Fruit fly (Drosophila melanogaster): Measurements from ENCODE around the gene CG45122.

The CG45122 gene

dm6 chr3R:13051942-13052693 lies 8.2 kb downstream of the CG45122 start, which contains the start of gene pic:
Gene pic, plus strand, starts transcription at chr3R:13052245.
- TF ChIP-seq gl (tag; optimal IDR thresholded peaks at IDR 0.05) (no peak), Snoo (tag; optimal IDR thresholded peaks at IDR 0.05) (no peak), Pif1A (GFP tag; optimal IDR thresholded peaks at IDR 0.05) (no peak), CG10348 (GFP tag; IDR thresholded peaks at IDR 0.05) (no peak), CG4496 (GFP tag; IDR thresholded peaks at IDR 0.05) (no peak), CG15710 (tag; optimal IDR thresholded peaks at IDR 0.05) (no peak), Pif1B (GFP tag; optimal IDR thresholded peaks at IDR 0.05) (no peak)

DNA sequence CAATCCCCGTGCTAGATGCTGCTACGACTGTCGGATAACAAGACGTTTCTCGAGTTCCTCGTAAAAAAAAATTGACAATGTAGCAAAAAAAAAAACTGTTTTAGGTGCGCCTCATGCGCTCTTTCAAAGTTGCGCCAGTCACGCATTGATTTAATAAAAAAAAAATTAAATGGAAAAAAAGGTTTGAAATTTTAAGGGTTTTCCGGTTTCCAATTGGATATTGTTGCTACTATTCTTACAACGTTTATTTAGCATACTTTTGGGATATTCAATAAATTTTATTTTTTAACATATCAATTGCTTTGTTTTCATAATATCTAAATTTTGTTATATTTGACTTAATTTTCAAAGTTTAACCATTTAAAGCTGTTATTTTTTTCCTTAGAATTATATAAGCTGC lies 12.6 kb downstream of the CG45122 start:
- TF ChIP-seq CG13204 (GFP tag; optimal IDR thresholded peaks at IDR 0.05) (no peak), CG32121 (GFP tag; IDR thresholded peaks at IDR 0.05) (no peak), CG34367 (tag; optimal IDR thresholded peaks at IDR 0.05) (no peak), fd96Ca (GFP tag; IDR thresholded peaks at IDR 0.05) (no peak), rn (GFP tag; IDR thresholded peaks at IDR 0.05) (no peak)

DNA sequence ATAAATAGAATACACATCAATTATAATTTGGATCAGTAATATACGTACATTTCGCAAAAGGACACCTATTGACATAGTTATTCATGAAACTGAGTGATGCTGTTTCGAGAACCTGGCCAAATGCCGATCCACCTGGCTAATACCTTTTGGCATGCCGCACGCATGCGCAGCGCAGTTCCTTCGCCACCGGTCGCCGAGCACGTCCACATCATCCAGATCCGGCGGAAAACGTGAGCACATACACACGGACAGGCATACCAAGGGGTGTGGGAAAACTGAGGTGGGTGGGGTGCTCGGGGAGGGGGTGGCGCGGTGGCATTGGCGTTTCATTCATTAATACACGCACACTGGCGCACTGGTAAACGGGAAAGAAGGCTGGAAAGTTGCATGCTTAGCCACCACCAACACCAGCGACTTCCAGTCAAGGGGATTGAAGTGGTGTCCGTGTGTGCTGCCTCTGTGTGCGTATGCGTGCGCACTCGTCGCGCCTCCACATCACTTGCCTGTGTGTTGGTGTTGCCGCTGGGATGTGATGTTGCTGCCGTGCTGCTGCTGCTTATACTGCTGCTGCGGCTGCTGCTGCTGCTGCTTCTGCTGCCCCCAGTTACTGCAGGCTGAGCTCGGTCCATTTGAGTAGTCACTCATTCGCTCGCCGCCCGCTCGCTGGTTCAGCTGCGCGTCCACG lies 13.3 kb downstream of the CG45122 start, which contains the start of gene sim:
Gene sim (plus strand): TSS at position 635 of the 685 bp plus-strand sequence.
- TF ChIP-seq CG13204 (GFP tag; optimal IDR thresholded peaks at IDR 0.05) (peak; percentile 47), rn (GFP tag; IDR thresholded peaks at IDR 0.05) (no peak), Snoo (tag; optimal IDR thresholded peaks at IDR 0.05) (no peak), fd96Ca (GFP tag; IDR thresholded peaks at IDR 0.05) (0 out of 3 replicates have a peak, but pooled peaks have one; percentile 35)

DNA sequence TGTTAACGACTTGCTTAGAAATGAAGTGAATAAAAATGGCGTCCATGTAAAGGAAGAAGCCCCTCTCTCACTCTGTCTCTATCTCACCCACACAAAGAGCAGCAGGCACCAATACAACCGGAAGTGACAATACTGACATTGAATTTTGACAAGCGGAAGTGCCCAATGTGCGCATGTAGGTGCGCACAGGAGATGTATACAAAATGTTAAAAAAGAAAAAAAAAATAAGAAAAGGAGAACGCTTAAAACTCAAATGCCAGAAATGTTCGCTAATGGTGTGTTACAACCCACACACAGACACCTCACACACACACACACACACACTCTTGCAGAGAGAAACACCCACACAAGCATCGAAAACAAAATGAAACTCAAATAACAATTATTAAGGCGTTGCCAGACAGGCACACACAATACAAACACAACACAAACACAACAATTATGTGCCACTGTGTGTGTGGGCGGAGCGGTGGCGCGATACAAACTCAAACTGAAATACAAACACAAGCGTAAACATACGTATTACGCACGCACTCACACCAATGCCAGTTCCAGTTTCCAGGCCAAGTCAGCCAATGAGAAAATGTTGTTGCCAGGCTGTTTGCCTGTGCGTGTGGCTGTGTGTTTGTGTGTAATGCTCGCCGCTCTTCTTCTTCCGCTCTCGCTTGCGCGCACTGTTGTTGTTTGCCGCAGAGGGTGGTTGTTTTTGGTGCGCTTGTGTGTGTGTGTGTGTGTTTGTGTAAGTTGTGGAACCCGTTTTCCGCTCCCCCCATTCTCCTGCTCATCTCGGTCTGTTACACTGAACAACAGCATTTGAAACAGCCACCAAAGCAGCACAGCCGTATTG lies 20.0 kb downstream of the CG45122 start:
- TF ChIP-seq fd96Ca (GFP tag; IDR thresholded peaks at IDR 0.05): peak; percentile 40; the same call in 1 of the 3 replicates
- no peak for TF ChIP-seq Pif1B (GFP tag; optimal IDR thresholded peaks at IDR 0.05)
- no peak for TF ChIP-seq Ets98B (GFP tag; IDR thresholded peaks at IDR 0.05)

dm6 chr3R:13065180-13065757 lies 21.3 kb downstream of the CG45122 start:
- TF ChIP-seq CG14655 (GFP tag; optimal IDR thresholded peaks at IDR 0.05) (no peak), gl (tag; optimal IDR thresholded peaks at IDR 0.05) (no peak), CG34367 (tag; optimal IDR thresholded peaks at IDR 0.05) (no peak), CG8301 (tag; optimal IDR thresholded peaks at IDR 0.05) (no peak), fd96Ca (GFP tag; IDR thresholded peaks at IDR 0.05) (no peak), CG32121 (GFP tag; IDR thresholded peaks at IDR 0.05) (no peak), Ets98B (GFP tag; IDR thresholded peaks at IDR 0.05) (no peak), Pif1A (GFP tag; optimal IDR thresholded peaks at IDR 0.05) (no peak), CG9948 (tag; optimal IDR thresholded peaks at IDR 0.05) (no peak), CG12605 (GFP tag; IDR thresholded peaks at IDR 0.05) (no peak), CG15710 (tag; optimal IDR thresholded peaks at IDR 0.05) (no peak)

DNA sequence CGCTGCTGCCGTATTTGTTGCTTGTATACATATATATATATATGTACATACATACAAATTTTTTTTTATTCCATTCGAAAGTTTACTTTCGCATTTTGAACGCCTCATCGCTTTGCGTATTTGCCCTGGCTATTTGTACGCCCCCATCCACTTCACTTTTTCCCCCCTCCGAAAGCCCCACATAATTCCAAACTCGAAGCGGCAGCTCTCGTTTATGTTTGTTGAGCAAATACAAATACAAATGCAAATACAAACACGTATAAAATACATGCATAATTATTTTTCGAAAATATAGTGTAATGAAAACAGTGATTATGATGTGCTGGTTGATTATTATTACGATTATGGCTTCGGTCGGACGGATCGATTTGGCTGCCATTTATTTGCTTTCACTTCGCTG lies 24.1 kb downstream of the CG45122 start:
- no peak for TF ChIP-seq EcR (GFP tag; optimal IDR thresholded peaks at IDR 0.05)
- no peak for TF ChIP-seq D1 (tag; optimal IDR thresholded peaks at IDR 0.05)
- no peak for TF ChIP-seq Ets98B (GFP tag; IDR thresholded peaks at IDR 0.05)
- no peak for TF ChIP-seq CG8301 (tag; optimal IDR thresholded peaks at IDR 0.05)
- peak; percentile 38 for TF ChIP-seq Pif1A (GFP tag; optimal IDR thresholded peaks at IDR 0.05)
- peak; percentile 36 for TF ChIP-seq Snoo (tag; optimal IDR thresholded peaks at IDR 0.05)
- no peak for TF ChIP-seq CG12605 (GFP tag; IDR thresholded peaks at IDR 0.05)
- TF ChIP-seq Pif1B (GFP tag; optimal IDR thresholded peaks at IDR 0.05): no peak
- TF ChIP-seq CG17806 (tag; optimal IDR thresholded peaks at IDR 0.05): no peak
- TF ChIP-seq CG15710 (tag; optimal IDR thresholded peaks at IDR 0.05): no peak
- no peak for TF ChIP-seq CG13204 (GFP tag; optimal IDR thresholded peaks at IDR 0.05)
- TF ChIP-seq CG4496 (GFP tag; IDR thresholded peaks at IDR 0.05): no peak
- TF ChIP-seq rn (GFP tag; IDR thresholded peaks at IDR 0.05): no peak
- TF ChIP-seq CG8159 (tag; optimal IDR thresholded peaks at IDR 0.05): no peak
- no peak for TF ChIP-seq CG14655 (GFP tag; optimal IDR thresholded peaks at IDR 0.05)

Measured in whole organism, pupa.